Worm (Caenorhabditis elegans): ENCODE measurements around the gene Y22D7AL.6.
A peak's percentile ranks its signal among the peaks of the same experiment; 100 is the strongest.

Y22D7AL.6 gene

ce11 chrIII:1600670-1601194 is 4.0 kb upstream of the Y22D7AL.6 start, which contains the start of gene sms-3 (continued):
- TF ChIP-seq madf-5 (GFP tag; IDR thresholded peaks at IDR 0.05) (peak in 1 of 2 experiments; percentile 94; a peak in 2 of 4 replicates), tra-1 (GFP tag; IDR thresholded peaks at IDR 0.05) (peak; percentile 79; the same call in 1 of the 2 replicates), nhr-48 (tag; optimal IDR thresholded peaks at IDR 0.05) (peak; percentile 20), daf-8 (GFP tag; IDR thresholded peaks at IDR 0.05) (no peak), hif-1 (tag; optimal IDR thresholded peaks at IDR 0.05) (peak in 1 of 2 experiments; percentile 6), skn-1 (tag; optimal IDR thresholded peaks at IDR 0.05) (no peak), zip-2 (tag; optimal IDR thresholded peaks at IDR 0.05) (no peak), unc-130 (GFP tag; optimal IDR thresholded peaks at IDR 0.05) (peak; percentile 79), nhr-77 (tag; optimal IDR thresholded peaks at IDR 0.05) (no peak)

DNA sequence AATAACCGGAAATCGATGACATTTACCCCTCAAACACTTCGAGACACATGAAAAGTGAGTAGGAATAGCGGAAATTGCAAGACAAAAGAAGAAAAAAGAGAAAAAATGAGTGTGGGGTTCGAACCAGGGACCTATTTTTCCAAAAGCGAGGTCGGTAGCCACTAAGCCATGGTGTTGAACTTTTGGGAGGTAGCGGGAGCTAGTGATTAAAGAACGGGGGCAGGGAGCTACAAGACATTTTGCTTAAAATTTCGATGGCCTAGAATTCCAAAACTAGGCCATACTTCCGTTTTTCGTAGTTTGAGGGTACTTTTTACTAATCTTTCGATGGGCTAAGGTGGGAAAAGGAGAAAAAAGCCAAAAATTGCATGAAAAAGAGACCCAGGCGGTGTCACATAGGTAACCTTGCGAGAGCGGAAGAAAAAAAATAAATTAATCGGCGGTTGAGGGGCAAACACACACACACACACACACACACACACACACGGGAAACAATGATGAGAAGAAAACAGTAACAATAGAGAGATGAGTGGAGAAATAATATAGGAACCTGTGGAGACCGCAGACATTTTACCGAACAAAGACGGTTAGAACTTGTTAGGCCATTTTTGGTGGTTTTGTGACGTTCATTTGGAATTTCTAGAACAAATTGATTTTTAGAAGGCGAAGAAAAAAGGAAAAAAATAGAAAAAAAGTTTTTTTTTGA is 3.1 kb upstream of the Y22D7AL.6 start:
- TF ChIP-seq T26A8.4 (GFP tag; IDR thresholded peaks at IDR 0.05), result peak; percentile 67
- no peak for TF ChIP-seq zip-11 (GFP tag; IDR thresholded peaks at IDR 0.05)
- TF ChIP-seq R02D3.7 (tag; optimal IDR thresholded peaks at IDR 0.05), result no peak
- TF ChIP-seq lin-13 (GFP tag; optimal IDR thresholded peaks at IDR 0.05), result peak; percentile 86
- peak; percentile 35 for TF ChIP-seq rbr-2 (tag; optimal IDR thresholded peaks at IDR 0.05)
- peak; percentile 48 for TF ChIP-seq mxl-3 (GFP tag; optimal IDR thresholded peaks at IDR 0.05)
- no peak for TF ChIP-seq saeg-2 (GFP tag; IDR thresholded peaks at IDR 0.05)
- no peak for TF ChIP-seq unc-39 (tag; optimal IDR thresholded peaks at IDR 0.05)
- TF ChIP-seq Y75B8A.6 (GFP tag; IDR thresholded peaks at IDR 0.05), result peak; percentile 91
- TF ChIP-seq fos-1 (tag; optimal IDR thresholded peaks at IDR 0.05), result no peak
- no peak for TF ChIP-seq lin-39 (tag; optimal IDR thresholded peaks at IDR 0.05)
- peak; percentile 88 for TF ChIP-seq ZK337.2 (GFP tag; IDR thresholded peaks at IDR 0.05)
- peak; percentile 48 for TF ChIP-seq hlh-11 (tag; optimal IDR thresholded peaks at IDR 0.05)
- no peak for TF ChIP-seq dve-1 (tag; optimal IDR thresholded peaks at IDR 0.05; ENCODE audit: insufficient read depth)
- peak; percentile 85 for TF ChIP-seq mdt-29 (GFP tag; IDR thresholded peaks at IDR 0.05)
- TF ChIP-seq Y48G9A.11 (GFP tag; IDR thresholded peaks at IDR 0.05), result peak; percentile 88
- peak; percentile 68 for TF ChIP-seq Y5F2A.4 (GFP tag; optimal IDR thresholded peaks at IDR 0.05)
- 0 out of 2 replicates have a peak, but pooled peaks have one; percentile 66 for TF ChIP-seq lin-1 (GFP tag; IDR thresholded peaks at IDR 0.05)
- TF ChIP-seq daf-8 (GFP tag; IDR thresholded peaks at IDR 0.05), result 0 out of 2 replicates have a peak, but pooled peaks have one; percentile 84
- TF ChIP-seq mdl-1 (tag; optimal IDR thresholded peaks at IDR 0.05), result no peak
- peak; percentile 94 for TF ChIP-seq F26F4.8 (GFP tag; conservative IDR thresholded peaks at IDR 0.05)
- TF ChIP-seq unc-62 (GFP tag; optimal IDR thresholded peaks at IDR 0.05 in 1 of 2), result peak in 1 of 2 experiments; percentile 79
- no peak for TF ChIP-seq unc-62 (tag; optimal IDR thresholded peaks at IDR 0.05)
- TF ChIP-seq nhr-6 (tag; optimal IDR thresholded peaks at IDR 0.05), result no peak
- TF ChIP-seq nhr-77 (tag; optimal IDR thresholded peaks at IDR 0.05), result no peak
- no peak for TF ChIP-seq skn-1 (tag; optimal IDR thresholded peaks at IDR 0.05)
- TF ChIP-seq fkh-10 (GFP tag; optimal IDR thresholded peaks at IDR 0.05), result no peak
- peak; percentile 45; the same call in 1 of the 2 replicates for TF ChIP-seq snpc-1.2 (GFP tag; IDR thresholded peaks at IDR 0.05)
- TF ChIP-seq sdz-12 (GFP tag; optimal IDR thresholded peaks at IDR 0.05), result peak; percentile 84
- TF ChIP-seq Y105C5A.15 (GFP tag; IDR thresholded peaks at IDR 0.05), result peak; percentile 95
- TF ChIP-seq madf-9 (GFP tag; conservative IDR thresholded peaks at IDR 0.05), result peak; percentile 85
- TF ChIP-seq mes-2 (tag; optimal IDR thresholded peaks at IDR 0.05; ENCODE audit: poor library complexity, severe bottlenecking), result peak; percentile 85
- TF ChIP-seq F44E2.7 (GFP tag; IDR thresholded peaks at IDR 0.05), result peak; percentile 93; the same call in 1 of the 2 replicates
- TF ChIP-seq set-16 (GFP tag; IDR thresholded peaks at IDR 0.05), result no peak
- no peak for TF ChIP-seq lin-15B (tag; optimal IDR thresholded peaks at IDR 0.05)
- peak; percentile 71; the same call in 1 of the 2 replicates for TF ChIP-seq dmd-9 (GFP tag; IDR thresholded peaks at IDR 0.05)
- TF ChIP-seq ceh-32 (tag; optimal IDR thresholded peaks at IDR 0.05; ENCODE audit: poor library complexity), result no peak
- no peak for TF ChIP-seq ZK546.5 (tag; optimal IDR thresholded peaks at IDR 0.05)
- no peak for TF ChIP-seq zip-2 (tag; optimal IDR thresholded peaks at IDR 0.05)
- no peak for TF ChIP-seq nhr-11 (tag; optimal IDR thresholded peaks at IDR 0.05)
- TF ChIP-seq tra-1 (GFP tag; IDR thresholded peaks at IDR 0.05), result peak; percentile 90
- no peak for TF ChIP-seq egl-27 (tag; optimal IDR thresholded peaks at IDR 0.05)
- no peak for TF ChIP-seq ceh-82 (tag; optimal IDR thresholded peaks at IDR 0.05)
